Fruit fly (Drosophila melanogaster): ENCODE data around the gene bou.

Gene bou

DNA sequence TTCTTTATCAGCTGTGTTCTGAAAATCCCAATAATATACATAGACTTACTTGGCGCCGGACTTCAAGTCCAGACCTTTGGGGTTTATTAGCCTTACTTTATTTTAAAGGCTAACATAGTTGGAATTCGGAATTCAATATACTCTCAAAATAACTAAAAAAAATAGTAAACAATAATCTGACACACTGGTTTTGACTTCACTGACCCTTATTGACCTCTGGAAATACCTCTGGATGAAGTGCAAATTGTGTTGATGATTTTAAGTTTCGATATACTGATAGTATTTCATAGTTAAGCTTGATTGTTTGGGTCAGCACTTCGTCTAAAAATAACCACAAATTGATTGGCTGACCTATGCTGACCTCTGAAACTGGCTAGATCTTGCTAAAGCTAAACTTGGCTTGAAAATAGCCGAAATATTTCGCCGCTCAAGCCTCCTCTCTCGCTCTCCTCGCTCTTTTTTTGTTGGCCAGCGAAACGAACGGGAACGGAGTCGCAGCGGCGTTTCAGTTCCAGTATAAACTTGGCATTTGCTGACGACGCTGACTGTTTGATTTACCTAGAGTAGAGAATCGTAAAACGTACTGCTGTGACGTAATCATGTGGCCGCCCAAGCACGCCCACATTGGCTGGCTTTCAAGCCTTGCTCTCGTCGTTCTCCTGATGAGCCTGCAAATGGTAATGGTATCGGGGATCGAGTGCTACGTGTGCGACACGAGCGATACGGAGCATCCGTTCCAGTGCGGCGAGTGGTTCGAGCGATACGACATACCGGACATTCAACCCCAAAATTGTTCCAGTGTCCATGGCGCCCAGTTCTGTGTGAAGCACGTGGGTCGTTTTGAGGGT is at the start of gene bou:
Gene bou (plus strand): TSS at position 507 of the 848 bp plus-strand sequence.
- no peak for TF ChIP-seq psq (optimal IDR thresholded peaks at IDR 0.05)
- no peak for TF ChIP-seq pan (optimal IDR thresholded peaks at IDR 0.05)
- TF ChIP-seq Dll (optimal IDR thresholded peaks at IDR 0.05), result no peak
- no peak for TF ChIP-seq EcR (GFP tag; optimal IDR thresholded peaks at IDR 0.05)
- TF ChIP-seq CG8478 (optimal IDR thresholded peaks at IDR 0.05), result no peak
- no peak for TF ChIP-seq usp (GFP tag; optimal IDR thresholded peaks at IDR 0.05)

DNA sequence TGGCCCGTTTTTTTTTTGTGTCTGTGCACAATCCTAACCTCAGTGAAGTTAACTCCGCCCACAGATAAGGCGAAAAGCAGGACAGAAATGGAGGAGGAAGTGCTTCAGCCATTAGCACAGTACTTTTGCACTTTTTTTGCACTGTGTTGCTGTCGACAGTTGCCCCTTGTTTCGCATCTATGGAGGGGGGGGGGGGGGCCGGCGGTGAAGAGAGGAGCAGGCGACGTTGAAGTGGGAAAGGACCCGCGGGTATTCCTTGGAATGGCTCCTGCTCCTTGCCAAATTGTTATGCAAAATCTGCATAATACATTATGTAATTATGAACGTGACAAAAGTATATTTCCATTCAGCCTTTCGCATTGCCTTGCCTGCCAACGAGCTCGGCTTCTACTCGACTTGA is 49.4 kb upstream of the bou start:
- TF ChIP-seq Dll (optimal IDR thresholded peaks at IDR 0.05) (no peak), EcR (GFP tag; optimal IDR thresholded peaks at IDR 0.05) (no peak), usp (GFP tag; optimal IDR thresholded peaks at IDR 0.05) (no peak), CG8478 (optimal IDR thresholded peaks at IDR 0.05) (no peak), psq (optimal IDR thresholded peaks at IDR 0.05) (no peak), pan (optimal IDR thresholded peaks at IDR 0.05) (no peak)

DNA sequence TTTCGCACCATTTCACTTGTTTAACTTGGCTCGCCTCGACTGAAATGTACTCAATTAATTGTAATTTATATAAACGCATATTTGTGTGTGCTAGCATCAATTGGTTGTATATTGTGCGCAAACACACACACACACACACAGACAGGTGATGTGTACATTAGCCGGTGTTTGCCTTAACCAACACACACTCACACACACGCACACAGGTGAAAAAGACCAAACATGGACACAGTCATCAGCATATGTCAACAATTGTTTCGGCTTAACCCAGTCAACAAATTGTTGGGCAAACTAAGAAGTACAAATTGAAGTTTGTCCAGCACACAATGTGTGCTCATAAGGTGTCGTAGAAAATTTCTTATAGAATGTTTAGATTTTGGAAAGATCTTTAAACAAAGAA is 48.9 kb upstream of the bou start:
- TF ChIP-seq EcR (GFP tag; optimal IDR thresholded peaks at IDR 0.05) (no peak), psq (optimal IDR thresholded peaks at IDR 0.05) (no peak), CG8478 (optimal IDR thresholded peaks at IDR 0.05) (no peak), usp (GFP tag; optimal IDR thresholded peaks at IDR 0.05) (no peak), Dll (optimal IDR thresholded peaks at IDR 0.05) (no peak), pan (optimal IDR thresholded peaks at IDR 0.05) (no peak)

DNA sequence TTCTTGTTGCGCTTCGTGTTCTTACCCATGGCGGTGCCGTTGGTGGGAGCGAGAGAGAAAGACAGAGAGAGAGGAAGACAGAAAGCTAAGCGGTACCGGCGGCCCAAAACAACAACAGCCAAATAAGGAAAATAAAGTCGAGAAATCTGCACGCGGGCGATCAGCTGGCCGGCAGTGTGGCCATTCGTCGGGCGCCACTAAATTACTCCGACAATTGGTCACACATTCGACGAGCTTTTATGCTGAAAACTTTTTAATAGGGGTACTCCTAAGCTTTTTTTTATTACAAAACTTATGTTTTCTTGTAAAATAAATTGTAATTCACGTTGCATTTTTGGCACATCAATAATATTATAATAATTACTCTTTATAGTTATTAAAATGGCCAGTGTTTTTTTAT is 17.7 kb upstream of the bou start, which contains the start of gene Setd3:
Gene Setd3 (minus strand): TSS at position 187 of the 400 bp plus-strand sequence.
- TF ChIP-seq EcR (GFP tag; optimal IDR thresholded peaks at IDR 0.05), result no peak
- no peak for TF ChIP-seq psq (optimal IDR thresholded peaks at IDR 0.05)
- no peak for TF ChIP-seq CG8478 (optimal IDR thresholded peaks at IDR 0.05)
- TF ChIP-seq pan (optimal IDR thresholded peaks at IDR 0.05), result no peak
- no peak for TF ChIP-seq Dll (optimal IDR thresholded peaks at IDR 0.05)
- TF ChIP-seq usp (GFP tag; optimal IDR thresholded peaks at IDR 0.05), result no peak

DNA sequence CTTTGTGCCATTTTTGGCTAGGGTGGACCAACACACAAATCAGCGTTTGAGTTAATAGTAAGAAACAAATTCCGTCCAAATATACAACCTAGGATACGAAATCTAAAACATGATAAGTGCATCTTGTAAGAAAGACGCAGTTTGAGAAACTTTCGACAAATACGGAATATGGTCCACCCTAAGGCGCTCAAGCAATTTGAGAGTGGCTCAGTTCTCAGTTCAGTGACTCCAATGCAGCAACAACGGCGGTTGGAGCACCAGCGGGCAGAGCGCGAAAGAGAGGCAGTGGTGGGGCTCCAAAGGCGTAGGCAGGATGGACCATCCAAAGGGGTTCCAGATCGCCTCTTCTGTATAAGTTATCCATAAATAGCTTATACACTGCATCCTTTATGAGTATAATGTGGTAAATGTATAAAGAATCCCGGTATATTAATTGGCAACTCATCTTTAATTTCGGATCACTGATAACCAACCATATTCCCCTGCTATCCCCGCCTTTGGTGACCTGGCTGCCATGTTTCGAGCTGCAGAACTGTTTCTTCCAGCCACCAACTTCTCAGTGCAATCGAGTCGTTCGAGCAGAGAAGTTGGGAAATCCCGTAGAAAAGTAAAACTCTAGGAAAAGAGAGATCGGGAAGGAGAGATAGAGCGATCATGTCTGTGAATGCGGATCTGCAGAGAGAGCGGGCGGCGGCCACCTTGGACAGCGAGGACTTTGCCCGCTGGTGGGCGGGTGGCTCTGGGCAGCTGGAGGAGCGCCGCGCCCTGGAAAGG is 16.7 kb upstream of the bou start, which contains the start of gene CG4586:
Gene CG4586 (plus strand): TSS at position 555 of the 774 bp plus-strand sequence.
- TF ChIP-seq EcR (GFP tag; optimal IDR thresholded peaks at IDR 0.05) (peak in 1 of 2 experiments; percentile 93), usp (GFP tag; optimal IDR thresholded peaks at IDR 0.05) (no peak), Dll (optimal IDR thresholded peaks at IDR 0.05) (no peak), CG8478 (optimal IDR thresholded peaks at IDR 0.05) (no peak)

DNA sequence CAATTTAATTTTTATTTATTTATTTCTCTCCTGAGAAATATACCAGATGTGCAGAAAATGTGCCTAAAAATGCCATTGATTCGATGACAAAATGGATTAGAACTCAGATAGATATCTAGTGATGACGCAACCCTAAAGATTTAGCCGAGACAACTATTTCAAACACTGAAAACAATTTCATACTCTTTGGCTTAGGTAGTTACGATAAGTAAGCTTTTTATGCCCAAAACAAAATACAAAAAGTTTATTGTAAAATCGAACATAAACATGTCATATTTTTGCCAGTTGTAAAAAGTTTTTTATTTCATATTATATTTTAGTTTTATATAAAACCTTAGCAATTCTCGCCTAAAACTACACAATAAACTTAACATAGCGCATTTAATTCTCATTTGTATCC is 12.9 kb upstream of the bou start, which contains the start of gene CG3040:
Gene CG3040 (minus strand): TSS at position 54 of the 400 bp plus-strand sequence.
- TF ChIP-seq CG8478 (optimal IDR thresholded peaks at IDR 0.05) (no peak), EcR (GFP tag; optimal IDR thresholded peaks at IDR 0.05) (no peak), pan (optimal IDR thresholded peaks at IDR 0.05) (no peak), Dll (optimal IDR thresholded peaks at IDR 0.05) (no peak), psq (optimal IDR thresholded peaks at IDR 0.05) (no peak), usp (GFP tag; optimal IDR thresholded peaks at IDR 0.05) (no peak)

DNA sequence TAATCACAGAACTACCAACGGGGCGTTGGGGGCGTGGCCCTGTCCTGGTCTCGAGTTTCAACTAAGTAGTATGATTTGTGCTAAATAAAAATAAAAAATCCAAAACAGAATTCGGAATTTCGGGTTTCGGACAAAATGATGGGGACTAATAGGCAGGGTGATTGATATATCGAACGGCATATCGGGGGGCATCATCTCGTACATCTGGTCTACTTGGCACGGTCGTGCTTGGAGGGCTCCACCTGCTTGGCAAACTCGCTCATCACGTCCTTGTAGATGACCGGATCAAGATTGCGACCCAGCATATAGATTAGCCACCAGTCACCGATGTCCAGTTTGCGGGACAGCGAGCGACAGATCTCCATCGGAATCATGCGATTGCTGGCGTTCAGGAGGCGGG is 12.1 kb upstream of the bou start:
- TF ChIP-seq psq (optimal IDR thresholded peaks at IDR 0.05), result no peak

DNA sequence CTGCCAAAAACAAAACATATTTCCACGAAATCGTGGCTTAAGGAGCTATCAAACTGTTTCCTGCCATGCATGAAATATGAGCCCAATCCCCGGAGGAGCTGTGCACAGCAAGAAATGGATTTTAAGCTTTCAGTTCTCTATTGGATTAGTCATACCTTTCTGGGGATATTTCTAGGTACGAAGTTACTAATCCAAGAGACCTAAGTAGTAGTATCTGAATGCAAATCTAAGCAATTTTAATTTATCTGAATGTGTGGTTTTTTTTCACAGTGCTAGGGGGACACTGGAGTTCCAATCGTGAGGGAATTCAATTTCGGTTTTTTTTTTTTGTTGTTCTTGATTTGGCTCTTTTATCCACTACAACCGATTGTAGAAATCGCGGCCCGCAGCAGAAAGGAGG is 9.9 kb upstream of the bou start:
- no peak for TF ChIP-seq psq (optimal IDR thresholded peaks at IDR 0.05)

DNA sequence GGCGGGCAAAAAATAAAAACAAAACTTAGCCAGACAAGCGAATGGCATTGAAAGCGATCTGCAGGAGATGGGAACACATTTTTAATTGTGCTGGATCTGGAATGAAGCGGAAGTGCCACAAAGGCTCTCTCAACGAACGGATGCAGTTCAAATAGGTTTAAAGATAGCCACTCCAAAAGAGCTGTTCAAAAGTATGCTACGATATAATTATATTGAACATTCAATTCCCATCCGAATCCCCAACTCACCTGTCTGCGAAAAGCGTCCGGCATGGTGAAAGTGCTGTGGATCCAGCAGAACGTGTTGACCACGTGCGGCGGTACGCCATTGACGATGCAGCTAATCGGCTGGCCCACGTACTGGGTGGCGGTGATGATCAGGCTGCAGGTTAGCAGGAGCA is 9.4 kb upstream of the bou start:
- no peak for TF ChIP-seq Dll (optimal IDR thresholded peaks at IDR 0.05)
- TF ChIP-seq CG8478 (optimal IDR thresholded peaks at IDR 0.05), result no peak
- TF ChIP-seq EcR (GFP tag; optimal IDR thresholded peaks at IDR 0.05), result no peak
- TF ChIP-seq usp (GFP tag; optimal IDR thresholded peaks at IDR 0.05), result no peak
- TF ChIP-seq pan (optimal IDR thresholded peaks at IDR 0.05), result no peak
- no peak for TF ChIP-seq psq (optimal IDR thresholded peaks at IDR 0.05)

DNA sequence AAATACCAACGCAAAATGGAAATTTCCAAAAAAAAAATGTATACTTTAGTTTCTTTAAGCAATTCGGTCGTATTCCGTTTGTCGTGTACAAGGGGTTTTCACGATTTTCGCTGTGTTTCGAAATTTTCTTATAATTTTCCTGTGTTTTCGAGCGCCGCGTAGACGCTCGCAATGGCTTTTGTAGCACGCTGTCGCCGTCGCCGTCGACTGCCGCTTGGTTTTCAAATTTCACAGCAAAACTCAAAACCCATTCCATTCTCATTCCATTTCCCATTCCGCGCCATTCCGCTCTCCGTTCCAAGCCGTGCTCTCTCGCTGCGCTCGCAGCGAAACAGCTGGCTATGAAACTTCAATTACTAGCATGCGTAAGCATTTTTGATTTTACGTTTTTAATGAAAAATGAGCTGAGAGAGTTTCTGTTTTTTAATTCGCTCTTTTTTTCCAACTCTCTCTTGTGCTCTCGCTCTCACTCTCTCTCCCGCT is 4.8 kb upstream of the bou start:
- no peak for TF ChIP-seq CG8478 (optimal IDR thresholded peaks at IDR 0.05)
- no peak for TF ChIP-seq usp (GFP tag; optimal IDR thresholded peaks at IDR 0.05)
- TF ChIP-seq EcR (GFP tag; optimal IDR thresholded peaks at IDR 0.05), result no peak
- TF ChIP-seq pan (optimal IDR thresholded peaks at IDR 0.05), result no peak

DNA sequence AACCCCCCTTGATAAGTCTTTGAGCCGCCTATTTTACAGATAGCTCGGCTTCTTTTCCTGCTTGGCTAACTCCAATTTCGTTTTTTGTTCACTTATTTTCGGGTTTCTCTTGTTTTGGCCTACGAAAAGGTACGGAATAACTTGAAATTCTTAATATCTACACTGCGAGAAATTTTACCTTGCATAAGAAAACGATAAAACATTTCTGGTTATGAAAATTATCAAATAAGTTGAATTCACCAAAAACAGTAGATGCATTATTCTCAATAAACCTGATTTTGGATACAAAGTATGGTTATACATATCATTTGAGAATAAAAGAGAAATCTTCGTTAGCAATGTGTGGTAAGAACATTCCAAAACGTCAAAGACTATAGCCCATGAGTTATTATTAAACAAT is 4.2 kb upstream of the bou start:
- TF ChIP-seq pan (optimal IDR thresholded peaks at IDR 0.05) (no peak), EcR (GFP tag; optimal IDR thresholded peaks at IDR 0.05) (no peak), psq (optimal IDR thresholded peaks at IDR 0.05) (no peak), usp (GFP tag; optimal IDR thresholded peaks at IDR 0.05) (no peak), CG8478 (optimal IDR thresholded peaks at IDR 0.05) (no peak), Dll (optimal IDR thresholded peaks at IDR 0.05) (no peak)

DNA sequence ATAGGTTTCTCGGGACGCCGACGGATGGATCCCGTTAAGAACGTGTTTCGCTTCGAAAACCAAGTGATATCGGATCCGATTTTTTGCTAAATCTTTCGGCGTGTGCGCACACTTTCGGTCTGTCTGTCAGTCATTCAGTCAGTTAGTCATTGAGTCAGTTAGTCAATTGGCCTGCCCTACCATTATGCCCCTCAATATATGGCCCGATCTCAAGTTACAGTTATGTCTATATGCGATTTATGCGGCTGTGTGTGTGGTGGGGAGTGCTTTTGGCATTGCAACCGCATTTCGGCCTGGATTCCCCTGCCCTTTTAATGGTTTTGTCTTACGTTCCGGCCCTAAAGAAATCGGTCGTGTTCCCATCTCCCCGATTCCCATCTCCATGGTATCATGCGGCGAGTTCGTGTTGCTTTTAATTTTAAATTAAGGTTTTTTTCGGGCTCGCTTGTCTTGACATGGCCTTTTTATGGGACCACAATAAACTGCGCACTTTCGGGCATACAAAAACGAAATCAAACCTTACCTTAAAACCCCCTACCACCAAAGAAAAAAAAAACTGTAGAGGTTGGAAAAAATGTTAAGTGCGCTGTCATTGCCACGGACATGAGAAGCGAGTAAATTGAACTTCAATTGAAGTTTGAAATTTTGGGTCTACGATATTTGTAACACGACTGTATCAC is 3.4 kb upstream of the bou start:
- TF ChIP-seq pan (optimal IDR thresholded peaks at IDR 0.05) (no peak), Dll (optimal IDR thresholded peaks at IDR 0.05) (peak; percentile 10)

Measured in whole organism.